Fruit fly (Drosophila melanogaster) whole organism, pupa: Measurements from ENCODE around the gene CG7607.
A peak's percentile ranks its signal among the peaks of the same experiment; 100 is the strongest.

Source experiments
- CG10348 ChIP-seq: fragments of 200-800 bp; sonication (Bioruptor generic); IDR thresholded peaks from 2 replicates; pipeline ENCODE4 v1.3.6; 2022; ENCODE audit warnings: missing biosample characterization, missing genetic modification characterization
- CG12605 ChIP-seq: fragments of 200-800 bp; sonication (Bioruptor generic); IDR thresholded peaks from 2 replicates; pipeline ENCODE4 v1.3.6; 2022; ENCODE audit warnings: missing biosample characterization, missing genetic modification characterization
- CG13204 ChIP-seq: fragments of 200-800 bp; sonication (Bioruptor generic); optimal IDR thresholded peaks from 2 replicates; lab custom pipeline; 2018; ENCODE audit warnings: missing biosample characterization, mild to moderate bottlenecking, missing genetic modification characterization, moderate library complexity
- CG14655 ChIP-seq: fragments of 200-800 bp; sonication (Bioruptor generic); optimal IDR thresholded peaks from 3 replicates; lab custom pipeline; 2017; ENCODE audit warnings: mild to moderate bottlenecking, missing biosample characterization, missing genetic modification reagents, missing genetic modification characterization
- CG15710 ChIP-seq: fragments of 200-800 bp; sonication (Bioruptor generic); optimal IDR thresholded peaks from 2 replicates; lab custom pipeline; 2018; ENCODE audit warnings: missing biosample characterization, mild to moderate bottlenecking, missing genetic modification characterization, moderate library complexity
- CG17806 ChIP-seq: fragments of 200-800 bp; sonication (Bioruptor generic); optimal IDR thresholded peaks from 2 replicates; lab custom pipeline; 2018; ENCODE audit warnings: missing biosample characterization, mild to moderate bottlenecking, missing genetic modification characterization, moderate library complexity
- CG32121 ChIP-seq: fragments of 200-800 bp; sonication (Bioruptor generic); IDR thresholded peaks from 2 replicates; pipeline ENCODE4 v1.3.6; 2022; ENCODE audit warnings: missing biosample characterization, missing genetic modification characterization
- CG34367 ChIP-seq: fragments of 200-800 bp; sonication (Bioruptor generic); optimal IDR thresholded peaks from 2 replicates; lab custom pipeline; 2018; ENCODE audit warnings: missing biosample characterization, mild to moderate bottlenecking, missing genetic modification characterization
- CG4496 ChIP-seq: fragments of 200-800 bp; sonication (Bioruptor generic); IDR thresholded peaks from 3 replicates; pipeline ENCODE4 v1.3.6; 2022; ENCODE audit warnings: missing biosample characterization, missing genetic modification characterization
- CG8159 ChIP-seq: fragments of 200-800 bp; sonication (Bioruptor generic); optimal IDR thresholded peaks from 3 replicates; lab custom pipeline; 2018; ENCODE audit warnings: missing biosample characterization, mild to moderate bottlenecking, missing genetic modification characterization, moderate library complexity
- CG8301 ChIP-seq: fragments of 200-800 bp; sonication (Bioruptor generic); optimal IDR thresholded peaks from 2 replicates; lab custom pipeline; 2018; ENCODE audit warnings: missing biosample characterization, mild to moderate bottlenecking, missing genetic modification characterization
- CG9948 ChIP-seq: fragments of 200-800 bp; sonication (Bioruptor generic); optimal IDR thresholded peaks from 2 replicates; lab custom pipeline; 2018; ENCODE audit warnings: missing biosample characterization, mild to moderate bottlenecking, missing genetic modification characterization, moderate library complexity
- D1 ChIP-seq: fragments of 200-800 bp; sonication (Bioruptor generic); optimal IDR thresholded peaks from 2 replicates; lab custom pipeline; 2018; ENCODE audit warnings: missing biosample characterization, mild to moderate bottlenecking, missing genetic modification characterization, moderate library complexity
- EcR ChIP-seq: fragments of 200-800 bp; sonication (Bioruptor generic); optimal IDR thresholded peaks from 3 replicates; lab custom pipeline; 2019; ENCODE audit warnings: missing biosample characterization, missing genetic modification characterization, mild to moderate bottlenecking, moderate library complexity, missing genetic modification reagents
- Ets98B ChIP-seq: fragments of 200-800 bp; sonication (Bioruptor generic); IDR thresholded peaks from 2 replicates; pipeline ENCODE4 v1.3.6; 2022; ENCODE audit warnings: missing biosample characterization, missing genetic modification characterization
- Pif1A ChIP-seq: fragments of 200-800 bp; sonication (Bioruptor generic); optimal IDR thresholded peaks from 3 replicates; lab custom pipeline; 2016; ENCODE audit warnings: missing biosample characterization, missing genetic modification characterization
- Pif1B ChIP-seq: fragments of 200-800 bp; sonication (Bioruptor generic); optimal IDR thresholded peaks from 3 replicates; lab custom pipeline; 2016; ENCODE audit warnings: missing biosample characterization, missing genetic modification characterization
- Snoo ChIP-seq: fragments of 200-800 bp; sonication (Bioruptor generic); optimal IDR thresholded peaks from 3 replicates; lab custom pipeline; 2017; ENCODE audit warnings: missing biosample characterization, mild to moderate bottlenecking, missing genetic modification characterization, inconsistent platforms
- fd96Ca ChIP-seq: fragments of 200-800 bp; sonication (Bioruptor generic); IDR thresholded peaks from 3 replicates; pipeline ENCODE4 v1.3.6; 2022; ENCODE audit warnings: missing biosample characterization, missing genetic modification characterization
- gl ChIP-seq: fragments of 200-800 bp; sonication (Bioruptor generic); optimal IDR thresholded peaks from 2 replicates; lab custom pipeline; 2018; ENCODE audit warnings: missing biosample characterization, mild to moderate bottlenecking, missing genetic modification characterization
- rn ChIP-seq: fragments of 200-800 bp; sonication (Bioruptor generic); IDR thresholded peaks from 2 replicates; pipeline ENCODE4 v1.3.6; 2022; ENCODE audit warnings: missing biosample characterization, missing genetic modification characterization

Gene CG7607

dm6 chr3L:11243292-11243670 lies 43.9 kb downstream of the CG7607 start:
- TF ChIP-seq fd96Ca (no peak), CG8159 (tag; lab: Kevin White, UChicago) (no peak), CG4496 (GFP tag; lab: Robert Waterston, UW) (no peak), Snoo (no peak)

- TF ChIP-seq CG14655 (GFP tag; lab: Kevin White, UChicago) (no peak), fd96Ca (no peak), Pif1B (GFP tag; lab: Kevin White, UChicago) (no peak), Pif1A (GFP tag; lab: Kevin White, UChicago) (no peak), CG17806 (tag; lab: Kevin White, UChicago) (no peak), CG8301 (no peak), CG4496 (GFP tag; lab: Robert Waterston, UW) (no peak), CG9948 (tag; lab: Kevin White, UChicago) (no peak), CG13204 (GFP tag; lab: Kevin White, UChicago) (no peak), CG15710 (tag; lab: Kevin White, UChicago) (no peak), D1 (no peak), gl (tag; lab: Kevin White, UChicago) (no peak), rn (no peak), CG8159 (tag; lab: Kevin White, UChicago) (no peak), CG32121 (GFP tag; lab: Robert Waterston, UW) (no peak), CG10348 (GFP tag; lab: Robert Waterston, UW) (no peak), Ets98B (no peak), CG34367 (tag; lab: Kevin White, UChicago) (no peak)
Measured at dm6 chr3L:11244024-11244576, 44.7 kb downstream of the CG7607 start.

dm6 chr3L:11246046-11246887 lies 46.8 kb downstream of the CG7607 start:
- TF ChIP-seq CG32121 (GFP tag; lab: Robert Waterston, UW) (peak; percentile 96), D1 (peak; percentile 93), Pif1B (GFP tag; lab: Kevin White, UChicago) (peak; percentile 99), CG13204 (GFP tag; lab: Kevin White, UChicago) (peak; percentile 99), CG14655 (GFP tag; lab: Kevin White, UChicago) (peak; percentile 98), CG4496 (GFP tag; lab: Robert Waterston, UW) (peak; percentile 99), CG34367 (tag; lab: Kevin White, UChicago) (peak; percentile 99), rn (peak; percentile 94), Snoo (peak; percentile 95), CG17806 (tag; lab: Kevin White, UChicago) (peak; percentile 96), CG8301 (peak; percentile 96), CG10348 (GFP tag; lab: Robert Waterston, UW) (0 out of 2 replicates have a peak, but pooled peaks have one; percentile 9), Pif1A (GFP tag; lab: Kevin White, UChicago) (peak; percentile 99), CG15710 (tag; lab: Kevin White, UChicago) (peak; percentile 97), fd96Ca (peak; percentile 97), Ets98B (peak; percentile 98), CG8159 (tag; lab: Kevin White, UChicago) (peak; percentile 96), CG9948 (tag; lab: Kevin White, UChicago) (peak; percentile 95), EcR (GFP tag; lab: Kevin White, UChicago) (peak; percentile 89), gl (tag; lab: Kevin White, UChicago) (peak; percentile 100), CG12605 (peak; percentile 99)

- TF ChIP-seq CG8159 (tag; lab: Kevin White, UChicago) (no peak), Pif1B (GFP tag; lab: Kevin White, UChicago) (peak; percentile 21), CG14655 (GFP tag; lab: Kevin White, UChicago) (peak; percentile 0), CG9948 (tag; lab: Kevin White, UChicago) (no peak), Ets98B (peak; percentile 84), CG17806 (tag; lab: Kevin White, UChicago) (no peak), rn (no peak), Pif1A (GFP tag; lab: Kevin White, UChicago) (peak; percentile 51), CG15710 (tag; lab: Kevin White, UChicago) (peak; percentile 8), CG32121 (GFP tag; lab: Robert Waterston, UW) (peak; percentile 86), CG12605 (peak; percentile 79), CG4496 (GFP tag; lab: Robert Waterston, UW) (peak; percentile 88), EcR (GFP tag; lab: Kevin White, UChicago) (peak; percentile 76), Snoo (peak; percentile 32), CG10348 (GFP tag; lab: Robert Waterston, UW) (no peak), fd96Ca (peak; percentile 72; the same call in 2 of the 3 replicates), CG13204 (GFP tag; lab: Kevin White, UChicago) (peak; percentile 79), gl (tag; lab: Kevin White, UChicago) (peak; percentile 72), CG8301 (peak; percentile 14), CG34367 (tag; lab: Kevin White, UChicago) (peak; percentile 18), D1 (no peak)
- TF ChIP-seq, all 21 proteins: peak for 15
Measured at dm6 chr3L:11247370-11248255, 48.2 kb downstream of the CG7607 start.
